Worm (Caenorhabditis elegans) whole organism, mixed stage, embryonic: ENCODE results near the gene F42H10.6.

Experiments used
- bed-3 ChIP-seq: fragments of 200-800 bp; sonication (Bioruptor generic); optimal IDR thresholded peaks from 3 replicates; lab custom pipeline; 2018; ENCODE audit warnings: mild to moderate bottlenecking, missing genetic modification characterization, moderate library complexity, missing compliant biosample characterization
- blmp-1 ChIP-seq: fragments of 150-350 bp; optimal IDR thresholded peaks from 2 replicates; lab custom pipeline; 2014; ENCODE audit warnings: missing biosample characterization, missing genetic modification characterization
- ceh-39 ChIP-seq: fragments of 150-350 bp; optimal IDR thresholded peaks from 2 replicates; lab custom pipeline; 2014; ENCODE audit warnings: missing biosample characterization, missing genetic modification characterization
- ceh-43 ChIP-seq: fragments of 200-800 bp; sonication (Bioruptor generic); optimal IDR thresholded peaks from 2 replicates; lab custom pipeline; 2018; ENCODE audit warnings: mild to moderate bottlenecking, missing genetic modification characterization, moderate library complexity, missing compliant biosample characterization
- ceh-83 ChIP-seq: fragments of 200-800 bp; sonication (Bioruptor generic); optimal IDR thresholded peaks from 2 replicates; lab custom pipeline; 2018; ENCODE audit warnings: mild to moderate bottlenecking, missing genetic modification characterization, missing compliant biosample characterization
- ces-1 ChIP-seq: fragments of 150-350 bp; optimal IDR thresholded peaks from 2 replicates; lab custom pipeline; 2014; ENCODE audit warnings: missing biosample characterization, missing genetic modification reagents, missing genetic modification characterization
- cnd-1 ChIP-seq: fragments of 200-800 bp; sonication (Bioruptor generic); optimal IDR thresholded peaks from 2 replicates; lab custom pipeline; 2018; ENCODE audit warnings: mild to moderate bottlenecking, missing genetic modification characterization, missing compliant biosample characterization
- drap-1 ChIP-seq: fragments of 200-800 bp; sonication (Bioruptor generic); optimal IDR thresholded peaks from 3 replicates; lab custom pipeline; 2018; ENCODE audit warnings: mild to moderate bottlenecking, missing genetic modification characterization, missing compliant biosample characterization
- flh-1 ChIP-seq: fragments of 200-800 bp; sonication (Bioruptor generic); optimal IDR thresholded peaks from 2 replicates; lab custom pipeline; 2018; ENCODE audit warnings: mild to moderate bottlenecking, missing genetic modification characterization, moderate library complexity, missing compliant biosample characterization
- ham-2 ChIP-seq: fragments of 200-800 bp; sonication (Bioruptor generic); optimal IDR thresholded peaks from 2 replicates; lab custom pipeline; 2018; ENCODE audit warnings: mild to moderate bottlenecking, missing genetic modification characterization, missing compliant biosample characterization
- hlh-1 ChIP-seq: fragments of 150-350 bp; optimal IDR thresholded peaks from 2 replicates; lab custom pipeline; 2014; ENCODE audit warnings: missing biosample characterization, missing genetic modification reagents, missing genetic modification characterization
- lin-13 ChIP-seq: fragments of 150-350 bp; optimal IDR thresholded peaks from 2 replicates; lab custom pipeline; 2014; ENCODE audit warnings: missing biosample characterization, missing genetic modification characterization
- lin-32 ChIP-seq: fragments of 200-800 bp; sonication (Bioruptor generic); optimal IDR thresholded peaks from 2 replicates; lab custom pipeline; 2018; ENCODE audit warnings: mild to moderate bottlenecking, missing genetic modification characterization, missing compliant biosample characterization
- lsy-2 ChIP-seq: fragments of 150-350 bp; optimal IDR thresholded peaks from 2 replicates; lab custom pipeline; 2014; ENCODE audit warnings: missing biosample characterization, missing genetic modification characterization
- mep-1 ChIP-seq: fragments of 150-350 bp; optimal IDR thresholded peaks from 2 replicates; lab custom pipeline; 2017; ENCODE audit warnings: missing biosample characterization, missing genetic modification reagents, missing genetic modification characterization, inconsistent platforms
- mls-2 ChIP-seq: sonication (generic microtip); optimal IDR thresholded peaks from 2 replicates; lab custom pipeline; 2016; ENCODE audit warnings: mild to moderate bottlenecking, missing genetic modification characterization, moderate library complexity, missing compliant biosample characterization
- nhr-2 ChIP-seq: fragments of 150-350 bp; optimal IDR thresholded peaks from 2 replicates; lab custom pipeline; 2014; ENCODE audit warnings: missing biosample characterization, missing genetic modification characterization
- nhr-237 ChIP-seq: fragments of 150-350 bp; optimal IDR thresholded peaks from 2 replicates; lab custom pipeline; 2014; ENCODE audit warnings: missing biosample characterization, missing genetic modification characterization
- nhr-28 ChIP-seq: fragments of 150-350 bp; optimal IDR thresholded peaks from 2 replicates; lab custom pipeline; 2014; ENCODE audit warnings: missing biosample characterization, missing genetic modification characterization
- pha-4 ChIP-seq: fragments of 150-350 bp; optimal IDR thresholded peaks from 2 replicates; lab custom pipeline; 2018; ENCODE audit warnings: missing biosample characterization, missing genetic modification reagents, missing genetic modification characterization
- sem-2 ChIP-seq: fragments of 200-800 bp; sonication (Bioruptor generic); optimal IDR thresholded peaks from 2 replicates; lab custom pipeline; 2018; ENCODE audit warnings: mild to moderate bottlenecking, missing genetic modification characterization, missing compliant biosample characterization
- snpc-4 ChIP-seq: fragments of 150-350 bp; optimal IDR thresholded peaks from 2 replicates; lab custom pipeline; 2014; ENCODE audit warnings: missing biosample characterization, missing genetic modification characterization
- unc-120 ChIP-seq: sonication (generic microtip); optimal IDR thresholded peaks from 2 replicates; lab custom pipeline; 2017; ENCODE audit warnings: missing genetic modification characterization, missing compliant biosample characterization; ENCODE audit not compliant: poor library complexity, severe bottlenecking
- unc-39 ChIP-seq: fragments of 150-350 bp; optimal IDR thresholded peaks from 2 replicates; lab custom pipeline; 2014; ENCODE audit warnings: missing biosample characterization, missing genetic modification characterization
- unc-62 ChIP-seq: fragments of 150-350 bp; optimal IDR thresholded peaks from 2 replicates; lab custom pipeline; 2014; ENCODE audit warnings: missing biosample characterization, missing genetic modification reagents, missing genetic modification characterization
- zip-8 ChIP-seq: fragments of 150-350 bp; optimal IDR thresholded peaks from 2 replicates; lab custom pipeline; 2014; ENCODE audit warnings: missing biosample characterization, missing genetic modification characterization
- ztf-11 ChIP-seq: fragments of 150-350 bp; optimal IDR thresholded peaks from 2 replicates; lab custom pipeline; 2014; ENCODE audit warnings: missing biosample characterization, missing genetic modification characterization

Gene F42H10.6

DNA sequence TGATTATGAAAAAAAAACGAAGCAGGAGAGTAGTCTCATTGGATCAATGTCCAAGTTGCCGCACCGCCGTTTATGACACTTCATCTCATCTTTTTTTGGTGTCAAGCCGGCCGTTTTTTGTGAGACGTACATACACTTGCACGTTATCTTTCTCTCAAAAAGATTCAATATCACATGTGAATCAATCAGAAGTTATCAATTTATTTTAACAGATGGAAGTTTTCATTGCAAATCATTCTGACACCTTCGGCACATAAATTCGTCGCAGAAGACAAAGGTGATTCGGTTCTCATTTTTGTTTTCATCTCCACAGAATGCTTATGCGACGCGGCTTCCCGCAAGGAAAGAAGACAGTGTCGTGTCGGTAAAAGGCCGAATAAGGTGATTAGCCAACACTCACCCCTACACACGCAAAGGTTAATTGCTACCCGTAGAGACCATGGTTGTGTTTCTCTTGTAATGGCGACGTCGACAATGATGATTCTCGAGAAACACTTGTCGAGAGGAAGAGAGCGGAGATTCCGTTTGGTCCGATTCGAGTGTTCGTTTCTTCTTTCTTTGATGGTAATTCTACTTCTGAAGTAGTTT lies 24.0 kb upstream of the F42H10.6 start:
- TF ChIP-seq nhr-2 (tag; lab: Kevin White, UChicago) (peak; percentile 68), ham-2 (peak; percentile 68), unc-62 (GFP tag; lab: Kevin White, UChicago) (no peak)

DNA sequence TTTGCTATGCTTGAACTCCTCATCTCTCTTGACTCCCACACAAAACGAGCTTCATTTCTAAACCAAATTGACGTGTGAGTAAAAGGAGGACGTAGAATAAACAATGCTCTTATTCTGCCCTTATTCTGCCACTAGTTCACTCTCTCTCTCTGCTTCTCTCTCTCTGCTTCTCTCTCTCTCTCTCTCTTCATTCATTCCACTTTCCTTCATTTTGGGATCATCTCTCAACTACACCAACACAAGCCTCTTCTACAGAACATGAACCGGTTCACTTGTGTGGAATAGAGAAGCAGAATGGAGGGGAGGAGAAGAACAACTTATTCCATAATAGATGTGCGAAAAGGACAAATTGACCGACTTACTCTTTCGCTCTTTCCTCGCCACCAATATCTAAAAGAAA lies 23.1 kb upstream of the F42H10.6 start:
- TF ChIP-seq blmp-1 (tag; lab: Kevin White, UChicago) (no peak), lin-32 (GFP tag; lab: Kevin White, UChicago) (no peak), ceh-39 (tag; lab: Kevin White, UChicago) (no peak), ces-1 (GFP tag; lab: Kevin White, UChicago) (no peak), mls-2 (no peak), lin-13 (tag; lab: Kevin White, UChicago) (no peak), snpc-4 (tag; lab: Kevin White, UChicago) (no peak), unc-62 (GFP tag; lab: Kevin White, UChicago) (no peak)
- TF ChIP-seq, all 35 proteins: peak for 0

DNA sequence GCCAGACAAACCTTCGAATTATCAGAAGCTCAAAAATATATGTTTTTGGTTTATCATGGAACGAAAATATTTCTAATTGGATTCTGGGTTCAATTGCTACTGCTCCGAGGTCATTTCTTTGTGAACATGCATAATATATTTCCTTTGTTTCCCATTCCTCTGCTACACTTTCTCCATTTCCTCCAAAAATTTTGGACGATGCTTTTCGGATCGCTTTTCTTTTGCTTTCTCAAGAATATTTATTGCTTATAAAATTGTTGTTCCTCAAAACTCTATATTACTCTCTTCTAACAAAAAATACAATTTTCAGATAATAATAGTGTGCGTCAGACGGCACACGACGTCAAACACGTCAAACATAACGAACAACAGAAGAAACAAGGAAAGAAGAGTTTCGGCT lies 14.5 kb upstream of the F42H10.6 start, which contains the start of gene pac-1:
TSS of gene pac-1 (plus strand) at position 301 of the 400 bp plus-strand sequence.
- TF ChIP-seq lin-13 (tag; lab: Kevin White, UChicago), result no peak
- no peak for TF ChIP-seq ztf-11 (tag; lab: Kevin White, UChicago)
- no peak for TF ChIP-seq unc-62 (GFP tag; lab: Kevin White, UChicago)
- no peak for TF ChIP-seq cnd-1 (tag; lab: Kevin White, UChicago)
- no peak for TF ChIP-seq ceh-43
- TF ChIP-seq lin-32 (GFP tag; lab: Kevin White, UChicago), result no peak
- no peak for TF ChIP-seq ceh-83 (GFP tag; lab: Kevin White, UChicago)
- TF ChIP-seq zip-8 (tag; lab: Kevin White, UChicago), result no peak
- TF ChIP-seq ces-1 (GFP tag; lab: Kevin White, UChicago), result no peak
- no peak for TF ChIP-seq nhr-237 (tag; lab: Kevin White, UChicago)
- TF ChIP-seq drap-1, result no peak
- TF ChIP-seq hlh-1 (tag; lab: Kevin White, UChicago), result no peak
- no peak for TF ChIP-seq unc-39 (tag; lab: Kevin White, UChicago)
- TF ChIP-seq blmp-1 (tag; lab: Kevin White, UChicago), result no peak
- no peak for TF ChIP-seq bed-3
- no peak for TF ChIP-seq flh-1 (GFP tag; lab: Kevin White, UChicago)

DNA sequence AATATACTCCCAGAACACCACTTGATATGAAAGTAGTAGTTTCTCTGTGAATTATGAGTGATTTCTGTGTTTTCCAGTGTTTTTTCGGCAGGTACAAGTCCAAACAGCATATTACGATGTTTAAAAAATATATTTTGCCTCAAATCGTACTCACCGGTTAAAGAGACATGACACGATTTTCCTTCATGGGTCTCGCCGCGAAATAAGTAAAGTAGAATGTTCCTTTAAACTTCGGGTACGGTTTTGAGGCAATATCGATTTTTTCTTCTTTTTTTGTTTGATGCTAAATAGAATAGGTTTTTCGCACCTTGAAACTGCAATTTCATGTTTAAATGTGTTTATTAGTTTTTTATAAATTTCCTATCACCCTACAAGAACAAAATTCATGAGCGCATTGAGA lies 11.7 kb upstream of the F42H10.6 start:
- TF ChIP-seq nhr-28 (no peak), hlh-1 (tag; lab: Kevin White, UChicago) (no peak), snpc-4 (tag; lab: Kevin White, UChicago) (no peak), ztf-11 (tag; lab: Kevin White, UChicago) (no peak), ceh-39 (tag; lab: Kevin White, UChicago) (no peak), nhr-2 (tag; lab: Kevin White, UChicago) (no peak), mep-1 (tag; lab: Kevin White, UChicago) (no peak), zip-8 (tag; lab: Kevin White, UChicago) (no peak), drap-1 (no peak), unc-120 (no peak), cnd-1 (tag; lab: Kevin White, UChicago) (no peak)
- TF ChIP-seq, all 35 proteins: peak for 0

DNA sequence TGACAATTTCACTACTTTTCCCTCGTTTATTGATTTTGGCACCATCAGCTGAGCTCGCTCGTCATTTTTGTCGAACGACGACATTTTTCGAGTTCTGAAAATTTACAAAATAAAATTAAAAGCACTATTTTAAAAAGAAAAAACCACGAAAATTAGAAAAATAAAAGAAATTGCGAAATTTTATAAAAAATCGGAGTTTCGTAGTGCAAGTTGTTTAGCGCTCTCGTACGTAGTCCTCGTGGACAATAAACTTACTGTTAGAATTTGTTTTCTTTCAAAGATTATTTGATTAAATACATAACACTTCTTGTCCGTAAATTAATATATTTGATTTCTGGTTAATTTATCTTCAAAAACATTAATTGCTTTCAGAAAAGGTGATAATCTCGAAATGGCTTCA lies 10.0 kb upstream of the F42H10.6 start, which contains the start of the genes ess-2 and F42H10.2:
TSS of gene ess-2 (minus strand) at position 99 of the 400 bp plus-strand sequence.
TSS of gene F42H10.2 (plus strand) at position 367 of the 400 bp plus-strand sequence.
- peak; percentile 5 for TF ChIP-seq mep-1 (tag; lab: Kevin White, UChicago)
- TF ChIP-seq unc-39 (tag; lab: Kevin White, UChicago), result no peak
- no peak for TF ChIP-seq lin-32 (GFP tag; lab: Kevin White, UChicago)
- peak; percentile 23 for TF ChIP-seq ces-1 (GFP tag; lab: Kevin White, UChicago)
- TF ChIP-seq lsy-2, result peak; percentile 23

DNA sequence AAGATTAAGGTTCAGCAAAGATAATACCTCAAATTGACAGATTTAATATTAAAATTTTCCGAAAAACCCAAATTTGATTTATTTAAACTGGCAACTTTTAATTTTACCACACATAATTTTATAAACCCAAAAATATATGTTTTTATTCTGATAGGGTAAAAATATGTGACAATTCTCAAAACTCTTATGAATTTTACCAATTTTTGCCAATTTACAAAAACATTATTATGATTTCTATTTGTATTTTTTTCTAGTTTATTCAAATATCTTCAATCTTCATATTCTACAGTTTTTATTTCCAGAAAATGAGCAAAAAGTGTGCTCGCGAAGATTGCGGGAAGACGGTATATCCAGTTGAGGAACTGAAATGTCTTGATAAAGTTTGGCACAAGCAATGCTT lies 3.6 kb upstream of the F42H10.6 start, which contains the start of gene F42H10.3:
TSS of gene F42H10.3 (plus strand) at position 301 of the 400 bp plus-strand sequence.
- TF ChIP-seq sem-2 (GFP tag; lab: Kevin White, UChicago), result no peak
- TF ChIP-seq mep-1 (tag; lab: Kevin White, UChicago), result no peak
- TF ChIP-seq nhr-237 (tag; lab: Kevin White, UChicago), result no peak
- no peak for TF ChIP-seq pha-4 (tag; lab: Kevin White, UChicago)
- no peak for TF ChIP-seq cnd-1 (tag; lab: Kevin White, UChicago)
- TF ChIP-seq lin-32 (GFP tag; lab: Kevin White, UChicago), result no peak
- no peak for TF ChIP-seq unc-39 (tag; lab: Kevin White, UChicago)
- no peak for TF ChIP-seq ztf-11 (tag; lab: Kevin White, UChicago)
- TF ChIP-seq snpc-4 (tag; lab: Kevin White, UChicago), result no peak
